Worm (Caenorhabditis elegans): ENCODE results near the gene twk-21.

twk-21 gene

DNA sequence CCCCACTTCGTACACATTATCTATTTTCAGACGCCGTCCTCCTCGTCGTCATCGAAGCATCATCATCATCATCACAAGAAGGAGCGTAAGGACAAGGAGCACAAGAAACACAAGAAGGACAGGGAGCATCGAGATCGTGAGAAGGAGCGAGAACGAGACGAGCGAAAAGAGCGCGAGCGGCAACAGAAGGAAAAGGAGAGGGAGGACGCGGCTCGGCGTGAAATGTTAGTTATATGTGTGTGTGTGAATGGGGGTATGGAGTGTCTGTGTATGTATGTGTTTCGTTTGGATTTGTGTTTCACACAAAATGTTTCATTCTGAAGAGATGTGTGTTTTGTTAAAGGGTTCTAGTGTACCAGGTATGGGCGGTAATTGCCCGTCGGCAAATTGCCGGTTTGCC lies 42.6 kb downstream of the twk-21 start:
- peak; percentile 31 for TF ChIP-seq hlh-30 (tag; optimal IDR thresholded peaks at IDR 0.05; ENCODE audit: insufficient read depth)
- peak; percentile 24 for TF ChIP-seq mep-1 (tag; optimal IDR thresholded peaks at IDR 0.05)
- TF ChIP-seq nhr-28 (tag; optimal IDR thresholded peaks at IDR 0.05) = no peak
- no peak for TF ChIP-seq cey-2 (tag; optimal IDR thresholded peaks at IDR 0.05; ENCODE audit: borderline replicate concordance, insufficient read depth)
- no peak for TF ChIP-seq daf-16 (GFP tag; optimal IDR thresholded peaks at IDR 0.05)
- TF ChIP-seq daf-16 (tag; optimal IDR thresholded peaks at IDR 0.05) = peak; percentile 15
- no peak for TF ChIP-seq nhr-41 (GFP tag; IDR thresholded peaks at IDR 0.05)
- no peak for TF ChIP-seq T26A8.4 (GFP tag; IDR thresholded peaks at IDR 0.05)
- TF ChIP-seq hmg-1.1 (GFP tag; IDR thresholded peaks at IDR 0.05) = peak; percentile 56

DNA sequence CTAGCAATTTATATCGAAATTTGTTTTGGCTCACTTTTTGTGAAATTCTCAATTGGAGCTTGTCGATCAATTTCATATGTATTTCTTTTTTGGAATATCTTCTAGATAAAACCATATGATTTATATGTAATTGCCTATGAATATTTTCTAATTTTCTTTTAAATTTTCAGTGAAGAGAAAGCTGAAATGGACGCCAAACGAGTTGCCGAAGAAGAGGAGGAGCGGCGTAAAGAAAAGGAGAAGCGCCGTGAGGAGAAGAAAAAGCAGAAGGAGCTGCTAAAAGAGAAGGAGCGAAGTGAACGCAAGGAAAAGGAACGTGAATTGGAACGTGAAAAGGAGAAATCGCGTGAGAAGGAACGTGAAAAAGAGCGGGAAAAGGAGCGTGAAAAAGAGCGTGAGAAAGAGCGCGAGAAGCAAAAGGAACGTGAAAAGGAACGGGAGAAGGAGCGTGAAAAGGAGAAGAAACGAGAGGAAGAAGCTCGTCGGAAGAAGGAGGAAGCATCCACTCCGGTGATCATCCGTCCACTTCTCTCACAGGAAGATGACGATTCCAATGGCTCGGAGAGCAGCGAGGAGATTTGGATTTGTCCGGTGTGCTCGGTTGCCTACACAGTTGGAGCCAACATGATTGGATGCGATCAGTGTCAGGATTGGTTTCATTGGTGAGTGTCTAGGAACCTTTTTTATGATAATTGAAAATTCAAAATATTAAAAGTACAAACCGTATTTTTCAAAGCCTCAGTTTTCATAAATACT lies 44.4 kb downstream of the twk-21 start:
- TF ChIP-seq nhr-102 (tag; optimal IDR thresholded peaks at IDR 0.05) = no peak
- peak in 1 of 2 experiments; percentile 96 for TF ChIP-seq unc-62 (GFP tag; optimal IDR thresholded peaks at IDR 0.05 in 1 of 2)
- TF ChIP-seq unc-62 (tag; optimal IDR thresholded peaks at IDR 0.05) = no peak
- no peak for TF ChIP-seq duxl-1 (tag; optimal IDR thresholded peaks at IDR 0.05; ENCODE audit: poor library complexity)
- TF ChIP-seq vab-7 (GFP tag; IDR thresholded peaks at IDR 0.05) = no peak
- no peak; the same call in 1 of the 2 replicates for TF ChIP-seq pha-4 (GFP tag; IDR thresholded peaks at IDR 0.05)
- no peak for TF ChIP-seq pha-4 (tag; optimal IDR thresholded peaks at IDR 0.05)
- no peak for TF ChIP-seq php-3 (GFP tag; IDR thresholded peaks at IDR 0.05)
- no peak for TF ChIP-seq mep-1 (tag; optimal IDR thresholded peaks at IDR 0.05)
- TF ChIP-seq dmd-6 (GFP tag; IDR thresholded peaks at IDR 0.05) = no peak
- peak; percentile 9 for TF ChIP-seq aha-1 (tag)
- no peak for TF ChIP-seq nhr-111 (GFP tag; optimal IDR thresholded peaks at IDR 0.05)
- peak; percentile 52 for TF ChIP-seq set-16 (GFP tag; IDR thresholded peaks at IDR 0.05)
- no peak for TF ChIP-seq ceh-28 (tag; optimal IDR thresholded peaks at IDR 0.05)
- TF ChIP-seq lsy-2 (tag; optimal IDR thresholded peaks at IDR 0.05) = no peak
- no peak for TF ChIP-seq zip-2 (tag; optimal IDR thresholded peaks at IDR 0.05)
- no peak for TF ChIP-seq tag-97 (GFP tag; IDR thresholded peaks at IDR 0.05)
- TF ChIP-seq mxl-3 (GFP tag; optimal IDR thresholded peaks at IDR 0.05) = no peak

ce11 chrX:16345296-16345695 lies 45.6 kb downstream of the twk-21 start:
- TF ChIP-seq fkh-10 (GFP tag; optimal IDR thresholded peaks at IDR 0.05) (peak; percentile 36), lsy-2 (tag; optimal IDR thresholded peaks at IDR 0.05) (no peak)

DNA sequence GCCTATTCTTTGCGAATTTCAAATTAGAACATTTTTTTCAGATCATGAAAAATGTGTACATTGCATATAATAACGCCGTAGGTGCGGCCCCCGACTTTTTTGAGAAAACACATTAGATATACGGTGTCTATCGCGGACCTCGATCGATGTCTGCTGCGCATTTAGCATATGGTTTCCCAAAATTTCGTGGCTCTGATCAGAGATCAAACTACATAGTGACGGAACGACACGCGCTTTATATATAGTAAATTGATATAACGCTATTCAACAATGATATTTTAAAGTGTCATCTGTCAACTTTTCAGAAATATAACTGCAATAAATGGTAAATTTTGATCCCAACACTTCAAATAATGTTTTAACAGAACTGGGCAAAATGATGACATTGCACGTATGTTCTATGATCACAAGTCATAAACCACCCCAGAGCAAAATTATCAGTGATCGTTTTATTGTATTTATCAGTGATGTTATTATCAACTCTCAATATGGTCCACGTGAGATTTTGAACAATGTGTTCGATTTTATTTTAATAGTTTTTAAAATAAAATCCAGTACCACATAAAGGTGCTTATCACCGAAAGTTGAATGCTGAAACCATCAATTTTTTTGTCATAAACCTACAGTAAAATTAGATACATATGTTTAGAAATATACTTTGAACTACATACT lies 46.7 kb downstream of the twk-21 start:
- TF ChIP-seq nhr-6 (tag; optimal IDR thresholded peaks at IDR 0.05) (peak; percentile 57), F37D6.2 (tag; optimal IDR thresholded peaks at IDR 0.05) (no peak), F26F4.8 (GFP tag; conservative IDR thresholded peaks at IDR 0.05) (no peak), ceh-44 (GFP tag; IDR thresholded peaks at IDR 0.05) (no peak), lin-38 (GFP tag; IDR thresholded peaks at IDR 0.05) (no peak), ceh-62 (tag; optimal IDR thresholded peaks at IDR 0.05) (no peak), daf-19 (GFP tag; conservative IDR thresholded peaks at IDR 0.05) (no peak), zfp-3 (GFP tag; conservative IDR thresholded peaks at IDR 0.05) (no peak), madf-9 (GFP tag; conservative IDR thresholded peaks at IDR 0.05) (no peak), daf-12 (tag; optimal IDR thresholded peaks at IDR 0.05) (no peak), hmg-1.1 (GFP tag; IDR thresholded peaks at IDR 0.05) (no peak), ZK337.2 (GFP tag; IDR thresholded peaks at IDR 0.05) (no peak), dmd-6 (GFP tag; IDR thresholded peaks at IDR 0.05) (peak; percentile 87), T20F7.1 (GFP tag; optimal IDR thresholded peaks at IDR 0.05) (peak; percentile 23), nhr-25 (tag; optimal IDR thresholded peaks at IDR 0.05; ENCODE audit: borderline replicate concordance, insufficient read depth) (no peak), mdl-1 (tag; optimal IDR thresholded peaks at IDR 0.05) (peak in 1 of 2 experiments; percentile 69), R02D3.7 (tag; optimal IDR thresholded peaks at IDR 0.05) (no peak), nhr-102 (tag; optimal IDR thresholded peaks at IDR 0.05) (peak; percentile 29), mes-2 (tag; optimal IDR thresholded peaks at IDR 0.05; ENCODE audit: poor library complexity, severe bottlenecking) (no peak), php-3 (GFP tag; IDR thresholded peaks at IDR 0.05) (peak; percentile 98), ceh-28 (tag; optimal IDR thresholded peaks at IDR 0.05) (no peak), arid-1 (GFP tag; conservative IDR thresholded peaks at IDR 0.05) (no peak)
